2 fruit fly cellular contexts compared by ENCODE assay signal in genomic region chr3L:12656073-12656664, dm6.
A peak's percentile ranks its signal among the peaks of the same experiment; 100 is the strongest.
TF ChIP-seq lines count a peak whose summit lies in the region.

No protein-coding gene starts in this region.

- no peak for TF ChIP-seq CTCF in whole organism, embryonic (GFP tag; optimal IDR thresholded peaks at IDR 0.05; lab: Kevin White, UChicago)

TF ChIP-seq in whole organism, embryonic, 481 proteins besides CTCF, POLR2A, EP300 and RAD21:
- peak; percentile 21 for TF ChIP-seq cwo (GFP tag; optimal IDR thresholded peaks at IDR 0.05; lab: Kevin White, UChicago)
- TF ChIP-seq CG17802 (tag; optimal IDR thresholded peaks at IDR 0.05; lab: Kevin White, UChicago) = no peak
- peak; percentile 100 for TF ChIP-seq mirr (GFP tag; optimal IDR thresholded peaks at IDR 0.05; lab: Kevin White, UChicago)
- no peak for TF ChIP-seq Mes4 (GFP tag; optimal IDR thresholded peaks at IDR 0.05; lab: Kevin White, UChicago)
- TF ChIP-seq CG14860 (GFP tag; IDR thresholded peaks at IDR 0.05; lab: Robert Waterston, UW; ENCODE audit: partially characterized antibody) = 0 out of 3 replicates have a peak, but pooled peaks have one; percentile 16
- peak; percentile 89 for TF ChIP-seq exex (tag; optimal IDR thresholded peaks at IDR 0.05; lab: Kevin White, UChicago)
- TF ChIP-seq Lim3 (GFP tag; IDR thresholded peaks at IDR 0.05; lab: Robert Waterston, UW) = peak; percentile 27; the same call in 1 of the 2 replicates
- TF ChIP-seq CG17568 (GFP tag; optimal IDR thresholded peaks at IDR 0.05; lab: Kevin White, UChicago) = no peak
- TF ChIP-seq Deaf1 (tag; optimal IDR thresholded peaks at IDR 0.05; lab: Kevin White, UChicago) = peak; percentile 27
- TF ChIP-seq grn (GFP tag; optimal IDR thresholded peaks at IDR 0.05; lab: Kevin White, UChicago) = peak; percentile 41
- peak; percentile 55; the same call in 1 of the 2 replicates for TF ChIP-seq crol (GFP tag; IDR thresholded peaks at IDR 0.05; lab: Robert Waterston, UW)
- no peak for TF ChIP-seq Ets97D (GFP tag; optimal IDR thresholded peaks at IDR 0.05; lab: Kevin White, UChicago)
- peak; percentile 40 for TF ChIP-seq fd102C (GFP tag; optimal IDR thresholded peaks at IDR 0.05; lab: Kevin White, UChicago)
TF ChIP-seq in whole organism, embryonic: peak in this region for 9.

TF ChIP-seq in whole organism, prepupa, 60 proteins besides CTCF, POLR2A, EP300 and RAD21:
- TF ChIP-seq fkh (GFP tag; optimal IDR thresholded peaks at IDR 0.05; lab: Kevin White, UChicago) (peak; percentile 14), CG11762 (GFP tag; optimal IDR thresholded peaks at IDR 0.05; lab: Kevin White, UChicago; ENCODE audit: insufficient read depth) (no peak), net (GFP tag; optimal IDR thresholded peaks at IDR 0.05; lab: Kevin White, UChicago) (no peak)
